Worm (Caenorhabditis elegans): ENCODE data around the gene W07A12.8.

The W07A12.8 gene

DNA sequence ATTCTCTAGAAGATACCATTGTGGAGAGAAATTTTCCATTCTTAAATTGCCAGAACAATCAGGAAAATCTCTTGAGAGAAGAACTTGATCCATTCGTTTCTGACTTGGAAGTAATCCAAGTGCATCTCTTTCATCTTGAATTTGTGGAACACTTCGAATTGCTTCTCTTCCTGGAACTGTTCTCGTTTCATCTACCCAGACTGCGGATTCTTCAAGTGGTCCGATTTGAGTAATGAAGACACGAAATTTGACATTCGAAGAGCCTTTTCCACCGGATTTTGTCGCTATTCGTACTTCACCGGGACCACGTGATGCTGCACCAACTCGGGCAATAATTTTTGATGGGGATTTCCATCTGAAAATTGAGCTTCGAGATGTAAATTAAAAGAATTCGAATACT lies 10.9 kb upstream of the W07A12.8 start:
- TF ChIP-seq W03F9.2 (tag; optimal IDR thresholded peaks at IDR 0.05) (no peak), dao-5 (tag; optimal IDR thresholded peaks at IDR 0.05) (no peak), him-1 (tag; optimal IDR thresholded peaks at IDR 0.05) (no peak)

DNA sequence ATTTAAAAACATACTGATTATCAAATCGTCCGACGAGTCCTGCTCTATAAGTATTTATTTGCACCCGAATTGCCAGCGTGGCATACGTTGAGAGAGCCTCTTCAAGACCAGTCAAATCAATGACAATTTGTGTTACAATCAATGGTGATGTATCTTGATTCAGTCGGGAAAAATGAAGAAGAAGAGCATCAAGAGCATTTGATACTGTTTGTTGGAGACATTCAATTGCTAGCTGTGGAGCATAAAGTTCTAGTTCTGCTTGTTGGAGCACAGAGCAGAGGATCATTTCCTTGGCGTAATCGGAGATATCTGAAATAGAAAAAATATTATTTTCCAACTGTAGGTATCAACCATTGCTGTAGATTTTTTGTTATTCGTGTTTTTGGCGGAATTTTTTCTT lies 7.9 kb upstream of the W07A12.8 start:
- TF ChIP-seq W03F9.2 (tag; optimal IDR thresholded peaks at IDR 0.05), result no peak

DNA sequence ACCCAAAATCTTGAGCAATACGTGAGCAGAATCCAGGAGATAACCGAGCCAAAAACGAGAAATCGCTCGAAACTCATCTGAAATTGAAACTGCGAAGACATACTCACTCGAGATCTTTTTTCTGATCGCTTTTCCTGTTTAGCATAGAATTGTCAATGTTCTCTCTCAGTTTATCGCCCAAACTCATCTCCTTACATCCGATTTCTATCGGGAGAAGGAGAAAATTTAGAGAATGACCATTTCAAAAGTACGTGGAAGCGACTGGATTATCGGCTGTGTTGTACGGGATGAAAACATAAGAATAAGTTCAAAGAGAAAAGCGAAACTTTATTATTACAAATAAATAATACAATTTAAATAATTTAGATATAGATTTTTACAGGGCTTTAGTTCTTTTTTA lies 7.2 kb upstream of the W07A12.8 start, which contains the start of gene T23G7.2:
Gene T23G7.2 (minus strand): TSS at position 101 of the 400 bp plus-strand sequence.
- TF ChIP-seq W03F9.2 (tag; optimal IDR thresholded peaks at IDR 0.05) (no peak), dao-5 (tag; optimal IDR thresholded peaks at IDR 0.05) (no peak), him-1 (tag; optimal IDR thresholded peaks at IDR 0.05) (no peak)

DNA sequence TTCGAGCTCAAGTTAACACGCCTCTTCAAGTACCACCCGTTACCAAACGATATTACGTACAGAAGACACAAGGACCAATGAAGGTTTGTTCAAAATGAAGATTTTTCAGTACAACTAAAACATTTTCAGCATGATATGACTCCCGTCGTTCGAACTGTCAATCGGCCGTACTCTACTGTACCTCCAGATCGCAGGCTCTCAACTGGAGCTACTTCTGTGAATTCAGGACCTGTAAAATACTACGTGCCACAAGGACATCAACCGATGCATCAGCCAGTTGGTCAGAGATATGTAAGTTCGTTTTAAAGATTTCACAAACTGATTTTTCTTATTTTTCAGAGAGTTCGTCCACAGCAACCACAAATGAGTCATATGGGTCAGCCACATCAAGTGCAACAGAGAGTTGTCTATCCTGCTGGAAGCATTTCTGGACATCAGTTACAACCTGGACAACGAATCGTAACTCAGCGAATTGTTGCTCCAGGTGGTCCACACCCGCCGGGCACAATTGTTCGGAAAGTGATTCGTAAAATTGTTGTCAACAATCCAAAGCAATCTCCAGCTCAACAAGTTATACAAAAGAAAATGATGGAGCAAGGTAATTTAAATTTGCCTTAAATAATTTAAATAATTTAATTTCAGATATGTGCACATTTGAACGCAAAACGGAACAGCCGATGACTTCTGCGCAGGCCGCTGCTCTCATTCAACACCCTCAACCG lies 6.0 kb upstream of the W07A12.8 start:
- TF ChIP-seq W03F9.2 (tag; optimal IDR thresholded peaks at IDR 0.05), result no peak

DNA sequence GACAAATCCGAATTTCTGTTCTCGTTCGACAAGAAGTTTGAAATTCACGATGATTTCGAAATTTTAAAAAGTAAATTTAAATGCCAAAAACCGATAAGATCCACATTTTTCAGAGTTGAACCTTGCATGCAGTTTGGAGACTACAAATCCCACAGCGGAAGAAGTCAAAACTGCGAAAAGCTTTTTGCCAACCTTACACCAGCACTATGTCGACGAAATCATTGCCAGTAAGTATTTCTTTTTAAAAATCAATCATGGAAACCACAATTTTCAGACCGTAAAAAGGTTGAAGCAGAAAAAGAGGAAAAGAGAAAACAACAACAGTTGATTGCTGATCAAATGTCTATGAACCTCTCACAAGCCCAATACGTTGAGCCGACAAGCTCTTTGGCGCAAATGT lies 5.2 kb upstream of the W07A12.8 start:
- no peak for TF ChIP-seq him-1 (tag; optimal IDR thresholded peaks at IDR 0.05)
- no peak for TF ChIP-seq dao-5 (tag; optimal IDR thresholded peaks at IDR 0.05)
- no peak for TF ChIP-seq W03F9.2 (tag; optimal IDR thresholded peaks at IDR 0.05)

DNA sequence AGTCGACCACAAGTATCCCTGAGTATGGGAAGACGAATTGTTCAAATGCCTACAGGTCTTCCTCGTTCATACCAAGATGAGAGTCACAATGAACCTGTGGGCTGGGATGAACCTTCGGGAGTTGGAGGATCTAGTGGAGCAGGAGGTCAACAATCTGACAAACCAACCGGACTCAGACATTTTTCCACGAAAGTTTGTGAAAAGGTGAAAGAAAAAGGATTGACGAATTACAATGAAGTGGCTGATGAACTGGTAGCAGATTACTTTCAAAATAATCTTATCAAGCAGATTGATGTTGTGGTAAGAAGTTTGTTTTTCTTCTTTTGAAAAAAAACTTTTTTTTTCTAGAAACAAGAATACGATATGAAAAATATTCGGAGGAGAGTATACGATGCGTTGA lies 4.4 kb upstream of the W07A12.8 start:
- TF ChIP-seq dao-5 (tag; optimal IDR thresholded peaks at IDR 0.05) (no peak), him-1 (tag; optimal IDR thresholded peaks at IDR 0.05) (no peak), W03F9.2 (tag; optimal IDR thresholded peaks at IDR 0.05) (no peak)

DNA sequence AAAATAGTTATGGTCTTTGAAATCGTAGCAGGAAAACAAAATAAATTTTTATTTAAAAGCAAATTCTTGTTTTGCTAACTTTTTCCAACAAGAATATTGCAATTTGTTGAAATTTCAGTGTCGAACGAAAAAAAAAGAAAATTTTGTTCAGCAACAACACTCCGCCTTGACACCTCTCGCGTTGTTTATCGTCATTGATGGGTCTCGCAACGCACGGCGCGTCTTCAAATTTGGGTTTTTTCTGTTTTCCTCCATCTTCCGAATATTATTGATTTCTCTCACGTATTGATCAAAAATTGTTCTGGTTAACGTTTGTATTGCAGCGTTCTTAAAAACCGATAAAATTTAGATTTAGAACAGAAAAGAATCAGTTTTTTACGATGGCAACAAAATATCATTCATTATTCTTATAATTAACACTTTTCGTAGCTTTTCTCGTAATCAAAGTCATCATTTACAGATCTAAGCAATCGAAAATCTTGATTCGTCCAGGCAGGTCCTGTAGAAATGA lies 3.9 kb upstream of the W07A12.8 start, which contains the start of gene dpl-1:
Gene dpl-1 (plus strand): TSS at position 461 of the 511 bp plus-strand sequence.
- TF ChIP-seq him-1 (tag; optimal IDR thresholded peaks at IDR 0.05) (no peak), W03F9.2 (tag; optimal IDR thresholded peaks at IDR 0.05) (peak; percentile 10), dao-5 (tag; optimal IDR thresholded peaks at IDR 0.05) (no peak)

DNA sequence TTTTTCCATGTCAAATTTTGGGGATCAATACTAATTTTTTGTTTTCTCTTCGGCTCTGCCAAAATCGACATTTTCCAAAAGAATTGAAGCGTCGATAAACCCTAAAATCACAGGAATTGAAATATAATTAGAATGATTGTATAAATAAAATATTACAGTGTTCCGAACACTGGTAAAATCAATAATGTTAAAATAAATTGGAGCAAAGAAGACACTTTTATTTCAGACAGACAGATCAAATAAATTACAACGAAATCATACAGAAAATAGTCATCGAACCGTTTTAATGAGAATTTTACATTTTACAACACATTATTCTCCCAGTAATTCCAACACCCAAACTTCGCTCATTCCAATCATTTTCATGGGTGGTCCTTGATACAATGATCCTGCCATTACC lies 2.1 kb upstream of the W07A12.8 start, which contains the start of gene T23G7.3:
Gene T23G7.3 (minus strand): TSS at position 101 of the 400 bp plus-strand sequence.
- TF ChIP-seq him-1 (tag; optimal IDR thresholded peaks at IDR 0.05) (no peak), dao-5 (tag; optimal IDR thresholded peaks at IDR 0.05) (no peak), W03F9.2 (tag; optimal IDR thresholded peaks at IDR 0.05) (no peak)

DNA sequence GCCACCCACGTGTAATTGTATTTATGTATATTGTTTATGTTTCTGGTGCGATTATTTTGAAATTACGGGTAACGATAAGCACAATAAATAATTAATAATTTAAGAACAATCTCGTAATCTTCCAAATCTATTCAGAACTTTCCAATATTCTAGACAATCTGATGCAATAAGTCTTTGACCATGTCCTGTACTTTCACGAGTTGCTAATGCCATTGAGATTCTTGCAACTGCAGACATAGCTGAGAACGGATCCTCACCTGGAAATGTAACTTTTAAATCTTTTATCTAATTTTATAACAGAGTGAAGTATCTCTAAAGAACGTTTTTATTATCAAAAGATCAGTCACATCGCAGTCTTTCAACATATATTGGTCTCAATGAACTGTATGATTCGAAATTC lies 2.3 kb downstream of the W07A12.8 start:
- TF ChIP-seq dao-5 (tag; optimal IDR thresholded peaks at IDR 0.05) (no peak), W03F9.2 (tag; optimal IDR thresholded peaks at IDR 0.05) (no peak), him-1 (tag; optimal IDR thresholded peaks at IDR 0.05) (no peak)

DNA sequence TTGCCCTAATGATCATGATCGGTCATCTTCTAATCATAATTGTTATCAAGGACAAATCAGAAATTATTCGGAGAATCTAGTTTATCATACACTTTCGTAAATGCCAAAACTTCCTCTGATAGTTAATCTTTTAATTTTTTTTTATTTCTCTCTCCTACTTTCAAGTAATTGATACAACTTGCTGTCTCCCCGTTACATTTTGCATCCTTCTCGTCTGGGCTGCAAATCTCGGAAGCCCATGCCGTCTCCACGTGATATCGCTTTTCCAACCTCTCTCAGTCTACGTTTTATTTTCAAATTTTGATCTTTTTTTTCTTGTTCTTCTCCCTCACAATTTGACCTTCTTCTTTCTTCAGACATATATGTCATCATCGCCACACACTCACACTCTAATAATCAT lies 4.6 kb downstream of the W07A12.8 start, which contains the start of gene rhy-1:
Gene rhy-1 (plus strand): TSS at position 357 of the 400 bp plus-strand sequence.
- no peak for TF ChIP-seq him-1 (tag; optimal IDR thresholded peaks at IDR 0.05)
- no peak for TF ChIP-seq dao-5 (tag; optimal IDR thresholded peaks at IDR 0.05)
- no peak for TF ChIP-seq W03F9.2 (tag; optimal IDR thresholded peaks at IDR 0.05)

DNA sequence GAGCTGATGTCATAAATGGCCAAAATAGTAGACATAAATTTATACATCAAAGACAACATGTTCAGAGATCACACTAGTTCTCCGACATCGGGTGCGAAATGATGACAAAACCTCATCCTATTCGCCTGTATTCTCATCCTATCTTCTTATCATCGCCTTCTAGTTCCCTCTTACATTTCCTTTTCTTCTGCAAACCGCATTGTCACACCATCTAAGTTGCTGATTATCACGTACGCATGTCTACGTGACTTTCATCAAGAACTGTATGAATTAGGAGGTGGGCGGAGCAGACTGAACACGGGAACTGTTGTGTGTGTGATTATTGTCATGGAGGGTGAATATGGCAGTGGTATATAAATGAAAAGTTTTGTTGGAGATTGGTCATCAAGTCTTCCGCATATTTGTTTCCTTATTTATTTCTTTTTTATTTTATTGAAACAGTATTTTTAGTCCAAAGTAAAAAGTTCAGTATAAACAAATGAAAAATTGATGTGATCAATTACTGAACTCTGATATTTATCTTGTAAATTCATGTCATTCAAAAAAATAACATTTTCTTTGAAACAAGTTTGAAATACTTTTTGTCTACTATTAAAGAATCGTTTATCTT lies 5.3 kb downstream of the W07A12.8 start:
- TF ChIP-seq W03F9.2 (tag; optimal IDR thresholded peaks at IDR 0.05) (no peak), him-1 (tag; optimal IDR thresholded peaks at IDR 0.05) (no peak), dao-5 (tag; optimal IDR thresholded peaks at IDR 0.05) (no peak)

DNA sequence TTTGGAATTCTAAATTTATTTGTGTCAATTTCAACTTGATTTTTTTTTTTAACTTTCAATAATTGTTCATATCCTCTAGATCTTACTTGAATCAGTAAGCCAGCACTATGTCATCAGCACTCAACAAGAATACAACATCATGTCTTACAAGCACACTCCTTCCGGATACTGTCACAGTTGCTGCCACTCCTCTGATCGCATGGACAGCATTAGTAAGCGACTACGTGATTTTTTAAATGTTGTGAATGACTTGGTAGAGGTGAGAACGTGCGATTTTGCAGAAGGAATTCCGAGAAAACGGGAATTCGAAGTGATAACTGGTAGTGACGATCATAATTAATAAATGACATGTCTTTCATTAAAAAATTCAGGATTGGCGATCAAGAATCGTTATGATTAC lies 7.6 kb downstream of the W07A12.8 start, which contains the start of gene oac-54:
Gene oac-54 (plus strand): TSS at position 83 of the 400 bp plus-strand sequence.
- TF ChIP-seq him-1 (tag; optimal IDR thresholded peaks at IDR 0.05) (no peak), dao-5 (tag; optimal IDR thresholded peaks at IDR 0.05) (no peak), W03F9.2 (tag; optimal IDR thresholded peaks at IDR 0.05) (no peak)

DNA sequence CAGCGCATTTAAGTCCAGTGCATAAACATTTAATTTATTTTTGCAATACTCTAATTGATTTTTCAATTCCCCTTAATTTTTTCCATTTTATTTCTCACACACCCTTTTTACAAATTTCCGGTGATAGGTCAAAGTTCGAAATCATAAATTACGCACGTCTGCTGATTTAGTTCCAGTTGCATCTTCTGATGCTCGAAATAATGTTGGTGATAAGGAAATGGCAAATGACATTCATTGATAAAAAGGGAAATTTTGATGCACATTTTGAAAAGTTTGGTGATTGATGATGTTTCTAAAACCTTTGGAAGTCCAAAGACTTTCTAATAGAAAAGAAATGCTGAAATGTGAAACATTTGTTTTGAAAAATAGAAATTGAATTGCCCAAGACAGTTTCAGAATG lies 8.5 kb downstream of the W07A12.8 start:
- no peak for TF ChIP-seq him-1 (tag; optimal IDR thresholded peaks at IDR 0.05)
- TF ChIP-seq dao-5 (tag; optimal IDR thresholded peaks at IDR 0.05), result no peak
- no peak for TF ChIP-seq W03F9.2 (tag; optimal IDR thresholded peaks at IDR 0.05)

DNA sequence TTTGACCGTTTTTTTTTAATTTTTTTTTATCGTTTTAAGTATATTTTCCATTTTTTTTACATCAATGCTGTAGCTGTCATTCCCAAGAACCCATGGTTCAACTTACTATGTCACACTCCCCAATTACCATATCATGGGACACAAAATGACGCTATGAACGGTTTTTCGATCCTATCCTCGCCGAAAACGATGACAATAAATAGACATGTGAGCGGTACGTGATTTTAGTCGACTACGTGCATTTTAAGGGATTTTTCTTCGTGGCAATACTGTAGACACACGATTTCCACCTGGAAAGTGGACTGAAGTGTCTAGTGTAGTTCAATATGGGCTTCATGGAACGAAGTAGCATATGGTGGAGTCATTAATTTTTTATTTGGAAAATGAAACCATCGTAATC lies 9.3 kb downstream of the W07A12.8 start:
- TF ChIP-seq W03F9.2 (tag; optimal IDR thresholded peaks at IDR 0.05), result no peak
- TF ChIP-seq dao-5 (tag; optimal IDR thresholded peaks at IDR 0.05), result no peak
- no peak for TF ChIP-seq him-1 (tag; optimal IDR thresholded peaks at IDR 0.05)

All from whole organism, L4/young adult.